Worm (Caenorhabditis elegans): ENCODE results near the gene C08F8.6.

The C08F8.6 gene

DNA sequence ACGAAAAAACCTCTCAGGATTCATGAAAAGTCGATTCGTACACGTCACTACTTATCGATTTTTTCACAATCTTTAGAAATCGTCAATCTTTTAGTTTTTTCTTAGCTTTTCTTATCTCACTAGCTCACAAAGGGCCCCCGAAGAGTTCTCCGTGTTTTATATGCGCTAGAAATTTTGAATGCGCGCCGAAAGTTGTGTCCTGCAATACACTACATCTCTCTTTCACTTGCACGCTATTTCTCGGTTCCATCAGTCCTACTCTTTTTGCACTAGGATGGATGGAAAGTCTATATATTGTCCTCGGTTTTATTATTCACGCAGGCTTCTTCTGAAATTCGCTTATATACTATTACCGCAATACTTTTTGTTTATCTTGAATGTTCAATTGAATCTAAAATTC lies 39.1 kb downstream of the C08F8.6 start:
- TF ChIP-seq lin-54 (GFP tag; optimal IDR thresholded peaks at IDR 0.05), result peak; percentile 11
- no peak for TF ChIP-seq nhr-179 (tag; optimal IDR thresholded peaks at IDR 0.05)

DNA sequence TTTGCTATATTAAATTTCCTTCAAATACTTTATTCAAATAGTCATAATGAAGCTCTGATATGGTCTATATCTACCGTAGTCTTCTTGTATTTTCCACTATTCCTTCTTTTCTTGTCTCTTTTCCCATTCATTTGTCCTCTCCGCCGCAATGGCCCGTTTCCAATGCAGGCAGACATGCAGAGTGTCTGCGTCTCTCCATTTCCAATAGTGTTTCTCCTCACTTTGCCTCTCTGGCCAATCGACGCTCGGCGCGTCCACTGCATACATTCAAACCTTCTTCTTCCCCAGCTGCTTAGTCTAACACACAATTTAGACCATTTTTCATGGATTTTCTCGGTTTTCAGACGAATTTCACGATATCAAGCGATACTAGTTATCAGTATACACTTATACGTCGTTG lies 39.5 kb downstream of the C08F8.6 start:
- TF ChIP-seq cebp-1 (GFP tag; IDR thresholded peaks at IDR 0.05), result no peak
- peak; percentile 31 for TF ChIP-seq cebp-1 (tag; optimal IDR thresholded peaks at IDR 0.05)
- peak; percentile 95 for TF ChIP-seq nfyb-1 (GFP tag; IDR thresholded peaks at IDR 0.05)
- TF ChIP-seq hmg-1.2 (GFP tag; IDR thresholded peaks at IDR 0.05), result peak; percentile 100
- TF ChIP-seq B0019.2 (GFP tag; conservative IDR thresholded peaks at IDR 0.05), result no peak
- peak in 1 of 2 experiments; percentile 48 for TF ChIP-seq let-607 (tag; optimal IDR thresholded peaks at IDR 0.05)
- TF ChIP-seq attf-6 (GFP tag; IDR thresholded peaks at IDR 0.05), result no peak

DNA sequence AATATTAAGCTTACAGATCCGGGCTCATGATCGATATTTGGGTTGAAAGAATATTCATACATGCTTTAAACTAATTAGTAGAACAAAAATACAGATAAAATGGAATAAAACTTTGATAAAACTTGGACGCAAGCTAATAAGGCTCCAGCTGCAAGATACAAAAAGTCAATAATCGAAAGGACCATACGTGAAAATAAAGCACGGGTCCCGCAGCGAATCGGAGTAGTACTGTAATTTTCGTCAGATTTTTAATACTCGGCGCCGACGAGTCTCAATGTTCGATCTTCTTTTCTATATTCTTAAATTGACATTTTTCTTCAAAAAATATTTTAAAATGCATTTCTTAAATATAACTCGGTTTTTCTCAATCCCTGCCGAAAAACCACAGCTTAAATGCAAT lies 40.1 kb downstream of the C08F8.6 start, which contains the start of gene spo-11:
Gene spo-11, minus strand, starts transcription at position 189 of the 400 bp plus-strand sequence.
- TF ChIP-seq madf-6 (GFP tag; IDR thresholded peaks at IDR 0.05), result peak; percentile 90
- no peak for TF ChIP-seq K12H6.12 (tag; optimal IDR thresholded peaks at IDR 0.05)
- no peak for TF ChIP-seq B0019.2 (GFP tag; conservative IDR thresholded peaks at IDR 0.05)
- TF ChIP-seq F33H1.4 (GFP tag; IDR thresholded peaks at IDR 0.05), result peak; percentile 92
- TF ChIP-seq ztf-26 (tag; optimal IDR thresholded peaks at IDR 0.05), result no peak
- TF ChIP-seq madf-8 (GFP tag; conservative IDR thresholded peaks at IDR 0.05), result peak; percentile 48
- peak; percentile 83 for TF ChIP-seq xnd-1 (tag; optimal IDR thresholded peaks at IDR 0.05)
- TF ChIP-seq fkh-3 (tag; optimal IDR thresholded peaks at IDR 0.05), result no peak
- TF ChIP-seq ceh-91 (GFP tag; IDR thresholded peaks at IDR 0.05), result 0 out of 2 replicates have a peak, but pooled peaks have one; percentile 36
- TF ChIP-seq aptf-2 (GFP tag; conservative IDR thresholded peaks at IDR 0.05), result no peak
- no peak for TF ChIP-seq lin-40 (tag; optimal IDR thresholded peaks at IDR 0.05)
- no peak for TF ChIP-seq Y95B8A.8 (GFP tag; IDR thresholded peaks at IDR 0.05)
- peak; percentile 94 for TF ChIP-seq lsl-1 (GFP tag; optimal IDR thresholded peaks at IDR 0.05)
- TF ChIP-seq lin-54 (GFP tag; optimal IDR thresholded peaks at IDR 0.05), result peak; percentile 2
- no peak for TF ChIP-seq Y67H2A.10 (GFP tag; conservative IDR thresholded peaks at IDR 0.05)
- TF ChIP-seq Y79H2A.3 (GFP tag; conservative IDR thresholded peaks at IDR 0.05), result no peak
- TF ChIP-seq efl-1 (GFP tag; optimal IDR thresholded peaks at IDR 0.05), result peak; percentile 5
- no peak for TF ChIP-seq mxl-1 (tag; optimal IDR thresholded peaks at IDR 0.05)
- TF ChIP-seq let-526 (GFP tag; IDR thresholded peaks at IDR 0.05), result no peak
- TF ChIP-seq cebp-2 (GFP tag; IDR thresholded peaks at IDR 0.05), result no peak
- TF ChIP-seq ztf-6 (GFP tag; IDR thresholded peaks at IDR 0.05), result no peak
- no peak for TF ChIP-seq ztf-28 (GFP tag; IDR thresholded peaks at IDR 0.05)
- TF ChIP-seq nhr-120 (GFP tag; IDR thresholded peaks at IDR 0.05), result no peak
- TF ChIP-seq nfyb-1 (GFP tag; IDR thresholded peaks at IDR 0.05), result no peak
- no peak for TF ChIP-seq mel-28 (tag; optimal IDR thresholded peaks at IDR 0.05; ENCODE audit: borderline replicate concordance)
- TF ChIP-seq chd-7 (tag; optimal IDR thresholded peaks at IDR 0.05), result no peak
- TF ChIP-seq D2030.7 (GFP tag; IDR thresholded peaks at IDR 0.05), result 0 out of 2 replicates have a peak, but pooled peaks have one; percentile 18
- no peak for TF ChIP-seq snpc-1.1 (tag; optimal IDR thresholded peaks at IDR 0.05; ENCODE audit: insufficient read depth)
- TF ChIP-seq hrde-1 (tag; optimal IDR thresholded peaks at IDR 0.05; ENCODE audit: borderline replicate concordance), result no peak
- no peak for TF ChIP-seq tlf-1 (GFP tag; optimal IDR thresholded peaks at IDR 0.05)

All from whole organism, young adult.